Worm (Caenorhabditis elegans): ENCODE results near the gene M03F4.4.
A peak's percentile ranks its signal among the peaks of the same experiment; 100 is the strongest.

The M03F4.4 gene

DNA sequence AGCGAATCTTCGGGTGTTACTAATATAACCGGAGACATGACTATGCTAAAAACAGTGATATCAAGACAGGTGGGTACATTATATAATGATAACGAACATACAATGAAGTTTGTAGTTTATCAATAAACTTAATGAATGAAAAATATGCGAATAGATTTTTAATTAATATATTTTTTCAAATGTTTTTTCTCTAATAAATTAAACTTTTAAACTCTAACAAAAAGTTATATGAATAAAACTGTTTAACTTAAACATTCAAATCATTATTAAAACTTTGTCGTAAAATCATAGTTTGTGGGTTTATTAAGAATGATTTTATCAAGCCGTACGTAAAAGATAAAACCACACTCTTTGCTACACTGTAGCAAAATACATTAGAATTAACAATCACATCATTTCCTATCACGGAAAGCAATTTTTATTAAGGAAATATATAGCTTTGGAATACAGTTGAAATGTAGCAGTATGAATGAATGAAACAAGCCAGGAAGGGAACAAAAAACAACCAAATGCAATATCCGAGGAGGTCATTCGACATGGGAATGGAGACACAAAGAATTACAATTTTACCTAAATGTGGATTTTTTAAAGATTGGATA lies 36.2 kb downstream of the M03F4.4 start, which contains the start of gene K05B2.4:
K05B2.4 (minus strand) TSS at position 51 of the 599 bp plus-strand sequence.
- TF ChIP-seq mxl-3 (GFP tag; optimal IDR thresholded peaks at IDR 0.05) (no peak), ZK337.2 (GFP tag; IDR thresholded peaks at IDR 0.05) (no peak), spr-1 (tag; optimal IDR thresholded peaks at IDR 0.05) (no peak), nhr-111 (GFP tag; optimal IDR thresholded peaks at IDR 0.05) (no peak), fos-1 (tag; optimal IDR thresholded peaks at IDR 0.05) (no peak), nhr-77 (tag; optimal IDR thresholded peaks at IDR 0.05) (no peak), mep-1 (tag; optimal IDR thresholded peaks at IDR 0.05) (no peak), zfp-3 (GFP tag; conservative IDR thresholded peaks at IDR 0.05) (no peak), jun-1 (tag; optimal IDR thresholded peaks at IDR 0.05) (no peak), zip-11 (GFP tag; IDR thresholded peaks at IDR 0.05) (no peak), lsy-2 (tag; optimal IDR thresholded peaks at IDR 0.05) (no peak)

DNA sequence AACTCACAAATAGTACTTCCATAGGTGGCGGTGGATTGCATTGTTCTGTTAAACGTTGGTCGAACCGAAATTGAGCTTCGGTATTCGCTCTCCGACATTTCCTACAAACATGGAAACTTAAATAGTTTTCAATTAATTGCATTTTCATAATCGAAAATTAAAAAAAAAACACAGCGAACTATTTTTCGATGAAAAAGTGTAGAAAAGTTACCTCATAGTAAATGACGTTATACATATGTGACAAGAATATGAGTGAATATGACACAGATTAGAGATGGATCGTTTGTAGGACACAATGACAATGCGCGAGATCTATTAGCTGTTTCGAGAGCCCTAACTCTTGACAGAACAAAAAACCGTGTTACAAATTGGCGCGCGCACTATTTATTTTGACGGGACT lies 41.3 kb downstream of the M03F4.4 start, which contains the start of gene ifa-4:
ifa-4 (minus strand) TSS at position 101 of the 400 bp plus-strand sequence.
- TF ChIP-seq Y75B8A.6 (GFP tag; IDR thresholded peaks at IDR 0.05) (no peak), nhr-237 (tag; optimal IDR thresholded peaks at IDR 0.05) (no peak), pqm-1 (tag; optimal IDR thresholded peaks at IDR 0.05) (no peak), nhr-25 (tag; optimal IDR thresholded peaks at IDR 0.05; ENCODE audit: borderline replicate concordance, insufficient read depth) (no peak), dmd-9 (GFP tag; IDR thresholded peaks at IDR 0.05) (no peak), ceh-62 (tag; optimal IDR thresholded peaks at IDR 0.05) (no peak), tag-97 (GFP tag; IDR thresholded peaks at IDR 0.05) (no peak), ceh-44 (GFP tag; IDR thresholded peaks at IDR 0.05) (no peak), unc-62 (GFP tag; optimal IDR thresholded peaks at IDR 0.05 in 1 of 2) (no peak), unc-62 (tag; optimal IDR thresholded peaks at IDR 0.05) (no peak), nhr-42 (GFP tag; IDR thresholded peaks at IDR 0.05) (no peak), ama-1 (optimal IDR thresholded peaks at IDR 0.05) (no peak), Y5F2A.4 (GFP tag; optimal IDR thresholded peaks at IDR 0.05) (no peak), hlh-11 (tag; optimal IDR thresholded peaks at IDR 0.05) (no peak), rbr-2 (tag; optimal IDR thresholded peaks at IDR 0.05) (no peak), ceh-28 (tag; optimal IDR thresholded peaks at IDR 0.05) (no peak), nhr-102 (tag; optimal IDR thresholded peaks at IDR 0.05) (no peak), ZK337.2 (GFP tag; IDR thresholded peaks at IDR 0.05) (no peak), nhr-28 (tag; optimal IDR thresholded peaks at IDR 0.05) (no peak), hmg-1.1 (GFP tag; IDR thresholded peaks at IDR 0.05) (no peak)

DNA sequence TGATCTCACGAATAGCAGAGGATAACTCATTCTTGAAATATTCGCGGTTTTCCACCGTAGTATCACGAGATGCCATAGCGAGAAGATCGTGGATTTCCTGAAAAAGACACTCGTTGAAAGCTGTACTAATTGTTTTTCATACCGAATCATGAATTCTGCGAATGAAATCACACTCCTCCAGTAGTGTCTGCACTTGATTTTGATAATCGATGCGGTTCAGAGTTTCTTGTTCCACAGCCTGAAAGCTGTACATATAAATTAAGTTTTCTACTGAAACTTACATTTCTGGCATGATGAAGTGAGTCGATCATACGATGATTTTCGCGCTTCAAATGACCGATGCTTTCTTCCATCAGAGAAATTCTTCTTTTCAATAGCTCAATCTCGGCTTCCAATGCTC lies 42.8 kb downstream of the M03F4.4 start:
- TF ChIP-seq nhr-42 (GFP tag; IDR thresholded peaks at IDR 0.05) (no peak), nhr-76 (tag; optimal IDR thresholded peaks at IDR 0.05) (no peak), unc-62 (GFP tag; optimal IDR thresholded peaks at IDR 0.05 in 1 of 2) (peak in 1 of 2 experiments; percentile 81), unc-62 (tag; optimal IDR thresholded peaks at IDR 0.05) (no peak), snpc-1.2 (GFP tag; IDR thresholded peaks at IDR 0.05) (no peak), Y48G9A.11 (GFP tag; IDR thresholded peaks at IDR 0.05) (no peak)

DNA sequence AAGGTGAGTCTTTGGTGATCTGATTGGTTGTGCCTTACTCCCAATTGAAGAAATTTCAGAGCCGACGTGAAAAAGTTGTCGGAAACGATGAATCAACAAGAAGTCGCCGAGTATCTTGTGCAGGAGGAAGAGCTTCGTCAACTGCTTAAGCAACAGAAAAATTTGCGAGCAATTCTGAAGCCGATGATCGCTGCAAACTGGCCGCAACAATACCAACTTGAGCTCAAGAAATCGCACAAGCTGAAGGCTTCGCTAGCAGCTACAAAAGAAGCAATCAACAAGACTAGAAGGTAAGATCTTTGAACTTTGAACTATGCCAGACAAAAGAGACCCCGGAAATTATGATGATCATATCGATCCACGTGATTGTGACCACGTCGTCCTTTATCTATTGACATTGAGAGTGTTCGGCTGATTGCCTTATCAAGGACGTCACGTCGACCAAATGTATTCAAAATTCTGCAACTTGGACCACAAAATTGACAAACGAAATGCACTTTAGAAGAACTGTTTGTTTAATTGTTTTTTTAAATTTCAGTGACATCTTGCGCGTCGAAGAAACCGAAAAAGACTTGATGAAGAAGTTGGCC lies 45.8 kb downstream of the M03F4.4 start:
- peak; percentile 28; the same call in 1 of the 2 replicates for TF ChIP-seq dmd-6 (GFP tag; IDR thresholded peaks at IDR 0.05)
- TF ChIP-seq tag-97 (GFP tag; IDR thresholded peaks at IDR 0.05): no peak
- peak; percentile 42 for TF ChIP-seq hlh-30 (tag; optimal IDR thresholded peaks at IDR 0.05; ENCODE audit: insufficient read depth)
- TF ChIP-seq dve-1 (tag; optimal IDR thresholded peaks at IDR 0.05; ENCODE audit: insufficient read depth): peak; percentile 35
- TF ChIP-seq F49E8.2 (tag; optimal IDR thresholded peaks at IDR 0.05; ENCODE audit: borderline replicate concordance): no peak
- TF ChIP-seq aha-1 (tag): peak; percentile 34
- no peak for TF ChIP-seq dmd-9 (GFP tag; IDR thresholded peaks at IDR 0.05)
- TF ChIP-seq saeg-2 (GFP tag; IDR thresholded peaks at IDR 0.05): no peak
- peak in 1 of 2 experiments; percentile 22 for TF ChIP-seq unc-62 (GFP tag; optimal IDR thresholded peaks at IDR 0.05 in 1 of 2)
- no peak for TF ChIP-seq unc-62 (tag; optimal IDR thresholded peaks at IDR 0.05)
- TF ChIP-seq lir-3 (tag; optimal IDR thresholded peaks at IDR 0.05): no peak

Measured in whole organism, L4 larva.